Worm (Caenorhabditis elegans) whole organism, L3 larva: Measurements from ENCODE around the gene ebax-1.

Experiments
- ceh-82 ChIP-seq: fragments of 150-350 bp; optimal IDR thresholded peaks from 2 replicates; lab custom pipeline; 2014; ENCODE audit warnings: missing biosample characterization, missing genetic modification characterization
- ceh-9 ChIP-seq: sonication (generic microtip); optimal IDR thresholded peaks from 2 replicates; lab custom pipeline; 2018; ENCODE audit warnings: missing biosample characterization, missing genetic modification characterization
- nhr-12 ChIP-seq: fragments of 150-350 bp; optimal IDR thresholded peaks from 2 replicates; lab custom pipeline; 2014; ENCODE audit warnings: missing biosample characterization, missing genetic modification characterization
- nhr-43 ChIP-seq: sonication (generic microtip); optimal IDR thresholded peaks from 2 replicates; lab custom pipeline; 2016; ENCODE audit warnings: mild to moderate bottlenecking, missing genetic modification characterization, missing compliant biosample characterization; ENCODE audit not compliant: poor library complexity, severe bottlenecking
- nhr-76 ChIP-seq: fragments of 150-350 bp; sonication (generic microtip); optimal IDR thresholded peaks from 5 replicates; lab custom pipeline; 2014; ENCODE audit warnings: missing biosample characterization, missing genetic modification characterization
- tbx-2 ChIP-seq: sonication (generic microtip); optimal IDR thresholded peaks from 2 replicates; lab custom pipeline; 2016; ENCODE audit warnings: mild to moderate bottlenecking, missing genetic modification characterization, missing compliant biosample characterization
- unc-62 ChIP-seq: fragments of 150-350 bp; sonication (generic microtip); optimal IDR thresholded peaks from 4 replicates; lab custom pipeline; 2014; ENCODE audit warnings: missing biosample characterization, missing genetic modification reagents, missing genetic modification characterization
- ztf-4 ChIP-seq: fragments of 150-350 bp; optimal IDR thresholded peaks from 2 replicates; lab custom pipeline; 2014; ENCODE audit warnings: missing biosample characterization, missing genetic modification characterization

DNA sequence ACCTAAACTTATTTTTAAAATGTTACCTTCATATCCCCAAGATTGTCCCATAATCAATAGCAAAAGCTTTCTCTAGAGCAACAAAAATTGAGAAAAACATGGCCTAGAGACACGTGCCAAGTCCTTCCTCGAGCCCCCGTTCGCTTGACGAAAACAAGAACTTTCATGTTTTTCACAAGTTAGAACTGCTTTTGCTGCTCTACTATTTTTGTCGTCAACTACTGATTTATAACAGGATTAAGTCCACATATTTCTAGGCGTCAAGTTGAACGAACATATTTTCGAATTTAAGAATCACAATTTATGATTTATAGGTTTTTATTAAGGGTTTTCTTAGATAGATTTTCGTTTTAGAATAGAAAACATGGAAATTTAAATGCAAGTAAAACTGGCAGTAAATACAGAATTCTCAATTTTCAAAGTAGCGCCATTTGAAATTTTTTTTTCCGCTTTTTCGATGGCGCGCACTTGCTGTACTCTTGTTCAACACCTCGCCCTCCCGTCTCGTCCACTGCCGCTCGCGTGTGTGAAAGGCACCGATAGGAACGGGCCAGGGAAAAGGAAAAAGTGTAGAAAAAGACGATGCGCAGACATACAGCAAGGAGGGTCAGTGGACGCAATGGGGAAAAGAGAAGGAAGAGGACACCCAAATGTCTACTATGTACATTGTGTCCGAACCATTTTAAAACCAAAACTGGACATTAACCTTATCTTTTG, 2.4 kb upstream of the ebax-1 start, which contains the start of gene rad-51:
- TF ChIP-seq ztf-4 (tag; lab: Kevin White, UChicago) (no peak), tbx-2 (no peak), unc-62 (no peak), ceh-9 (tag; lab: Kevin White, UChicago) (no peak), ceh-82 (tag; lab: Kevin White, UChicago) (no peak), nhr-43 (no peak), nhr-12 (tag; lab: Kevin White, UChicago) (no peak), nhr-76 (no peak)
